Worm (Caenorhabditis elegans): Measurements from ENCODE around the gene tag-124.

The tag-124 gene

ce11 chrII:9597516-9598047 is 6.5 kb downstream of the tag-124 start, which contains the start of gene mrpl-53:
Gene mrpl-53 (plus strand): TSS chrII:9597622.
- TF ChIP-seq efl-1 (optimal IDR thresholded peaks at IDR 0.05) (no peak), efl-1 (GFP tag; optimal IDR thresholded peaks at IDR 0.05 in 1 of 2) (peak in 1 of 2 experiments; percentile 66), snpc-4 (tag; optimal IDR thresholded peaks at IDR 0.05) (no peak), nhr-71 (tag; optimal IDR thresholded peaks at IDR 0.05) (peak; percentile 29), unc-30 (tag; optimal IDR thresholded peaks at IDR 0.05) (no peak), jun-1 (tag; optimal IDR thresholded peaks at IDR 0.05) (no peak), sox-4 (tag; optimal IDR thresholded peaks at IDR 0.05) (no peak), aha-1 (tag; optimal IDR thresholded peaks at IDR 0.05) (no peak), lin-35 (GFP tag; optimal IDR thresholded peaks at IDR 0.05) (peak in 1 of 2 experiments; percentile 1), ceh-82 (tag; optimal IDR thresholded peaks at IDR 0.05) (no peak), nhr-77 (tag; optimal IDR thresholded peaks at IDR 0.05) (no peak), nhr-90 (tag; optimal IDR thresholded peaks at IDR 0.05; ENCODE audit: poor library complexity) (peak; percentile 52), egl-13 (tag; optimal IDR thresholded peaks at IDR 0.05) (no peak), lin-14 (GFP tag; optimal IDR thresholded peaks at IDR 0.05) (no peak), hpl-2 (GFP tag; optimal IDR thresholded peaks at IDR 0.05) (no peak)

ce11 chrII:9600022-9600722 is 9.1 kb downstream of the tag-124 start:
- TF ChIP-seq ceh-88 (GFP tag; IDR thresholded peaks at IDR 0.05), result no peak
- no peak for TF ChIP-seq nhr-76 (tag; optimal IDR thresholded peaks at IDR 0.05)
- TF ChIP-seq irx-1 (tag; optimal IDR thresholded peaks at IDR 0.05), result no peak
- no peak for TF ChIP-seq nhr-237 (tag; optimal IDR thresholded peaks at IDR 0.05)
- TF ChIP-seq rnt-1 (tag; optimal IDR thresholded peaks at IDR 0.05), result peak; percentile 59
- no peak for TF ChIP-seq ces-1 (GFP tag; optimal IDR thresholded peaks at IDR 0.05)
- no peak for TF ChIP-seq aly-2 (tag; optimal IDR thresholded peaks at IDR 0.05)
- TF ChIP-seq nhr-71 (tag; optimal IDR thresholded peaks at IDR 0.05), result peak; percentile 46
- no peak for TF ChIP-seq C34B4.2 (tag; optimal IDR thresholded peaks at IDR 0.05)
- TF ChIP-seq ztf-4 (tag; optimal IDR thresholded peaks at IDR 0.05), result peak; percentile 36
- peak; percentile 46 for TF ChIP-seq nhr-11 (tag; optimal IDR thresholded peaks at IDR 0.05)
- TF ChIP-seq lin-35 (GFP tag; optimal IDR thresholded peaks at IDR 0.05), result peak in 1 of 2 experiments; percentile 11
- TF ChIP-seq F16B12.6 (tag; optimal IDR thresholded peaks at IDR 0.05), result no peak
- no peak for TF ChIP-seq tbx-2 (tag; optimal IDR thresholded peaks at IDR 0.05)
- TF ChIP-seq efl-3 (GFP tag; optimal IDR thresholded peaks at IDR 0.05), result no peak
- peak; percentile 25 for TF ChIP-seq lin-14 (GFP tag; optimal IDR thresholded peaks at IDR 0.05)
- no peak for TF ChIP-seq unc-62 (GFP tag; optimal IDR thresholded peaks at IDR 0.05)
- TF ChIP-seq snu-23 (GFP tag; optimal IDR thresholded peaks at IDR 0.05), result peak; percentile 9
- no peak for TF ChIP-seq efl-1 (optimal IDR thresholded peaks at IDR 0.05)
- TF ChIP-seq efl-1 (GFP tag; optimal IDR thresholded peaks at IDR 0.05 in 1 of 2), result peak in 1 of 2 experiments; percentile 37
- no peak for TF ChIP-seq hpl-2 (GFP tag; optimal IDR thresholded peaks at IDR 0.05)
- peak; percentile 43 for TF ChIP-seq elt-2 (tag; optimal IDR thresholded peaks at IDR 0.05)
- peak; percentile 36 for TF ChIP-seq lin-39 (tag; optimal IDR thresholded peaks at IDR 0.05)
- TF ChIP-seq nhr-19 (GFP tag; conservative IDR thresholded peaks at IDR 0.05), result peak; percentile 35
- TF ChIP-seq fkh-4 (tag; optimal IDR thresholded peaks at IDR 0.05; ENCODE audit: borderline replicate concordance), result no peak
- TF ChIP-seq aha-1 (tag; optimal IDR thresholded peaks at IDR 0.05), result no peak
- TF ChIP-seq alr-1 (tag; optimal IDR thresholded peaks at IDR 0.05; ENCODE audit: borderline replicate concordance), result no peak
- no peak for TF ChIP-seq ets-5 (GFP tag; IDR thresholded peaks at IDR 0.05)

ce11 chrII:9601069-9601468 is 10.0 kb downstream of the tag-124 start:
- TF ChIP-seq ceh-82 (tag; optimal IDR thresholded peaks at IDR 0.05) (no peak), snu-23 (GFP tag; optimal IDR thresholded peaks at IDR 0.05) (peak; percentile 88), blmp-1 (tag; optimal IDR thresholded peaks at IDR 0.05) (peak; percentile 97), rnt-1 (tag; optimal IDR thresholded peaks at IDR 0.05) (peak; percentile 67), grh-1 (GFP tag; IDR thresholded peaks at IDR 0.05) (peak; percentile 55), jun-1 (tag; optimal IDR thresholded peaks at IDR 0.05) (peak; percentile 27), nhr-20 (tag; optimal IDR thresholded peaks at IDR 0.05) (peak; percentile 96), nhr-76 (tag; optimal IDR thresholded peaks at IDR 0.05) (no peak), unc-130 (tag; optimal IDR thresholded peaks at IDR 0.05) (peak; percentile 94), dpl-1 (GFP tag; optimal IDR thresholded peaks at IDR 0.05) (peak; percentile 24 to 54 (median 39)), efl-1 (optimal IDR thresholded peaks at IDR 0.05) (peak; percentile 25 to 52), efl-1 (GFP tag; optimal IDR thresholded peaks at IDR 0.05 in 1 of 2) (no peak), lin-13 (GFP tag; optimal IDR thresholded peaks at IDR 0.05) (peak; percentile 65), lsy-2 (tag; optimal IDR thresholded peaks at IDR 0.05) (peak; percentile 68 to 74), ama-1 (optimal IDR thresholded peaks at IDR 0.05) (peak; percentile 2), elt-3 (tag; optimal IDR thresholded peaks at IDR 0.05) (peak in 3 of 6 experiments; percentile 38 to 96 (median 89)), lin-35 (GFP tag; optimal IDR thresholded peaks at IDR 0.05) (peak; percentile 33 to 73), hpl-2 (GFP tag; optimal IDR thresholded peaks at IDR 0.05) (peak; percentile 7), ceh-88 (GFP tag; IDR thresholded peaks at IDR 0.05) (0 out of 2 replicates have a peak, but pooled peaks have one; percentile 20), tbx-2 (tag; optimal IDR thresholded peaks at IDR 0.05) (peak; percentile 73), alr-1 (tag; optimal IDR thresholded peaks at IDR 0.05; ENCODE audit: borderline replicate concordance) (no peak), lin-39 (tag; optimal IDR thresholded peaks at IDR 0.05) (peak; percentile 70), hlh-17 (GFP tag; optimal IDR thresholded peaks at IDR 0.05; ENCODE audit: borderline replicate concordance) (no peak)
